Fruit fly (Drosophila melanogaster) whole organism, embryonic: ENCODE results near the gene sr.

Experiments used
- Atf6 ChIP-seq: fragments of 200-800 bp; sonication (Bioruptor generic); IDR thresholded peaks from 2 replicates; pipeline ENCODE4 v1.3.6; 2022; ENCODE audit warnings: missing biosample characterization, missing genetic modification characterization
- B-H1 ChIP-seq: fragments of 200-800 bp; sonication (Bioruptor generic); IDR thresholded peaks from 3 replicates; pipeline ENCODE4 v1.3.6; 2022; ENCODE audit warnings: missing biosample characterization, missing genetic modification characterization
- CG10267 ChIP-seq: fragments of 200-800 bp; sonication (Bioruptor generic); optimal IDR thresholded peaks from 2 replicates; lab custom pipeline; 2018; ENCODE audit warnings: missing biosample characterization, mild to moderate bottlenecking, missing genetic modification characterization, moderate library complexity
- CG12659 ChIP-seq: fragments of 200-800 bp; sonication (Bioruptor generic); optimal IDR thresholded peaks from 3 replicates; lab custom pipeline; 2017; ENCODE audit warnings: mild to moderate bottlenecking, missing biosample characterization, missing genetic modification reagents, missing genetic modification characterization
- CG14710 ChIP-seq: fragments of 200-800 bp; sonication (Bioruptor generic); optimal IDR thresholded peaks from 3 replicates; lab custom pipeline; 2019; ENCODE audit warnings: missing biosample characterization, mild to moderate bottlenecking, missing genetic modification characterization, moderate library complexity
- CG16815 ChIP-seq: fragments of 200-800 bp; sonication (Bioruptor generic); optimal IDR thresholded peaks from 3 replicates; lab custom pipeline; 2017; ENCODE audit warnings: missing biosample characterization, mild to moderate bottlenecking, missing genetic modification characterization
- CG17568 ChIP-seq: fragments of 200-800 bp; sonication (Bioruptor generic); optimal IDR thresholded peaks from 2 replicates; lab custom pipeline; 2018; ENCODE audit warnings: missing biosample characterization, mild to moderate bottlenecking, missing genetic modification characterization, moderate library complexity
- CG18619 ChIP-seq: fragments of 200-800 bp; sonication (Bioruptor generic); optimal IDR thresholded peaks from 3 replicates; lab custom pipeline; 2017; ENCODE audit warnings: missing biosample characterization, mild to moderate bottlenecking, missing genetic modification characterization
- CG2120 ChIP-seq: fragments of 200-800 bp; sonication (Bioruptor generic); optimal IDR thresholded peaks from 3 replicates; lab custom pipeline; 2016; ENCODE audit warnings: missing biosample characterization, missing genetic modification characterization
- CG2202 ChIP-seq: fragments of 200-800 bp; sonication (Bioruptor generic); optimal IDR thresholded peaks from 2 replicates; lab custom pipeline; 2018; ENCODE audit warnings: missing biosample characterization, mild to moderate bottlenecking, missing genetic modification characterization
- CG2678 ChIP-seq: fragments of 200-800 bp; sonication (Bioruptor generic); optimal IDR thresholded peaks from 3 replicates; lab custom pipeline; 2019; ENCODE audit warnings: missing biosample characterization, mild to moderate bottlenecking, missing genetic modification characterization, moderate library complexity
- CG31365 ChIP-seq: fragments of 200-800 bp; sonication (Bioruptor generic); optimal IDR thresholded peaks from 2 replicates; lab custom pipeline; 2018; ENCODE audit warnings: missing biosample characterization, mild to moderate bottlenecking, missing genetic modification characterization
- CG34422 ChIP-seq: fragments of 200-800 bp; sonication (Bioruptor generic); IDR thresholded peaks from 3 replicates; pipeline ENCODE4 v1.3.6; 2022; ENCODE audit warnings: missing biosample characterization, missing genetic modification characterization
- CG4360 ChIP-seq: fragments of 200-800 bp; sonication (Bioruptor generic); IDR thresholded peaks from 2 replicates; pipeline ENCODE4 v1.3.6; 2022; ENCODE audit warnings: missing biosample characterization, missing genetic modification characterization
- CG6254 ChIP-seq: fragments of 200-800 bp; sonication (Bioruptor generic); optimal IDR thresholded peaks from 3 replicates; lab custom pipeline; 2017; ENCODE audit warnings: mild to moderate bottlenecking, missing biosample characterization, missing genetic modification reagents, missing genetic modification characterization
- CG6791 ChIP-seq: fragments of 200-800 bp; sonication (Bioruptor generic); IDR thresholded peaks from 3 replicates; pipeline ENCODE4 v1.3.6; 2022; ENCODE audit warnings: missing biosample characterization, missing genetic modification characterization; ENCODE audit not compliant: partially characterized antibody
- CG6854 ChIP-seq: fragments of 200-800 bp; sonication (Bioruptor generic); optimal IDR thresholded peaks from 3 replicates; lab custom pipeline; 2017; ENCODE audit warnings: missing biosample characterization, mild to moderate bottlenecking, missing genetic modification characterization
- CG7963 ChIP-seq: fragments of 200-800 bp; sonication (Bioruptor generic); IDR thresholded peaks from 3 replicates; pipeline ENCODE4 v1.3.6; 2022; ENCODE audit warnings: missing biosample characterization, missing genetic modification characterization; ENCODE audit not compliant: partially characterized antibody
- CG8478 ChIP-seq: fragments of >200 bp; optimal IDR thresholded peaks from 2 replicates; lab custom pipeline; 2018
- Camta ChIP-seq: fragments of 200-800 bp; sonication (Bioruptor generic); optimal IDR thresholded peaks from 2 replicates; lab custom pipeline; 2016; ENCODE audit warnings: missing biosample characterization, missing genetic modification characterization
- Chrac-16 ChIP-seq: fragments of 200-800 bp; sonication (Bioruptor generic); optimal IDR thresholded peaks from 3 replicates; lab custom pipeline; 2016; ENCODE audit warnings: missing biosample characterization, missing genetic modification characterization
- CkIIα-i1 ChIP-seq: fragments of 200-800 bp; sonication (Bioruptor generic); IDR thresholded peaks from 2 replicates; pipeline ENCODE4 v1.3.6; 2022; ENCODE audit warnings: missing biosample characterization, missing genetic modification characterization
- Ets65A ChIP-seq: fragments of 200-800 bp; sonication (Bioruptor generic); peaks from one replicate; lab custom pipeline; 2016; ENCODE audit warnings: missing biosample characterization, missing genetic modification characterization
- Fer2 ChIP-seq: fragments of 200-800 bp; sonication (Bioruptor generic); optimal IDR thresholded peaks from 2 replicates; lab custom pipeline; 2018; ENCODE audit warnings: missing biosample characterization, mild to moderate bottlenecking, missing genetic modification characterization, moderate library complexity
- HmgZ ChIP-seq: fragments of 200-800 bp; sonication (Bioruptor generic); optimal IDR thresholded peaks from 2 replicates; lab custom pipeline; 2018; ENCODE audit warnings: missing biosample characterization, mild to moderate bottlenecking, missing genetic modification characterization
- Meics ChIP-seq: fragments of 200-800 bp; sonication (Bioruptor generic); optimal IDR thresholded peaks from 2 replicates; lab custom pipeline; 2017; ENCODE audit warnings: missing biosample characterization, mild to moderate bottlenecking, missing genetic modification characterization
- NC2α ChIP-seq: fragments of 200-800 bp; sonication (Bioruptor generic); optimal IDR thresholded peaks from 2 replicates; lab custom pipeline; 2016; ENCODE audit warnings: missing biosample characterization, missing genetic modification characterization
- Oli ChIP-seq: fragments of 200-800 bp; sonication (Bioruptor generic); optimal IDR thresholded peaks from 2 replicates; lab custom pipeline; 2018; ENCODE audit warnings: missing biosample characterization, mild to moderate bottlenecking, missing genetic modification characterization, moderate library complexity
- Opbp ChIP-seq: fragments of 200-800 bp; sonication (Bioruptor generic); IDR thresholded peaks from 3 replicates; pipeline ENCODE4 v1.3.6; 2022; ENCODE audit warnings: missing biosample characterization, missing genetic modification characterization; ENCODE audit not compliant: partially characterized antibody
- Poxn ChIP-seq: fragments of 200-800 bp; sonication (Bioruptor generic); IDR thresholded peaks from 2 replicates; pipeline ENCODE4 v1.3.6; 2022; ENCODE audit warnings: missing biosample characterization, missing genetic modification characterization
- Ptx1 ChIP-seq: fragments of 200-800 bp; sonication (Bioruptor generic); IDR thresholded peaks from 2 replicates; pipeline ENCODE4 v1.3.6; 2022; ENCODE audit warnings: missing biosample characterization, missing genetic modification characterization
- Ssrp ChIP-seq: fragments of 200-800 bp; sonication (Bioruptor generic); optimal IDR thresholded peaks from 2 replicates; lab custom pipeline; 2018; ENCODE audit warnings: missing biosample characterization, mild to moderate bottlenecking, missing genetic modification characterization, moderate library complexity
- Taf1 ChIP-seq: fragments of 200-800 bp; sonication (Bioruptor generic); IDR thresholded peaks from 2 replicates; pipeline ENCODE4 v1.3.6; 2022; ENCODE audit warnings: missing biosample characterization, missing genetic modification characterization
- Tbp ChIP-seq: fragments of >200 bp; optimal IDR thresholded peaks from 2 replicates; lab custom pipeline; 2018; ENCODE audit warnings: missing biosample characterization, missing genetic modification characterization
- Xrp1 ChIP-seq: fragments of 200-800 bp; sonication (Bioruptor generic); IDR thresholded peaks from 2 replicates; pipeline ENCODE4 v1.3.6; 2022; ENCODE audit warnings: missing biosample characterization, missing genetic modification characterization
- bigmax ChIP-seq: fragments of 200-800 bp; sonication (Bioruptor generic); optimal IDR thresholded peaks from 2 replicates; lab custom pipeline; 2018; ENCODE audit warnings: missing biosample characterization, mild to moderate bottlenecking, missing genetic modification characterization
- corto ChIP-seq: fragments of 200-800 bp; sonication (Bioruptor generic); optimal IDR thresholded peaks from 2 replicates; lab custom pipeline; 2016; ENCODE audit warnings: missing biosample characterization, mild to moderate bottlenecking, missing genetic modification characterization, moderate library complexity
- croc ChIP-seq: fragments of 200-800 bp; sonication (Bioruptor generic); conservative IDR thresholded peaks from 3 replicates; pipeline ENCODE4 v1.3.6; 2022; ENCODE audit warnings: missing biosample characterization, missing genetic modification characterization
- cwo ChIP-seq: fragments of 200-800 bp; sonication (Bioruptor generic); optimal IDR thresholded peaks from 3 replicates; lab custom pipeline; 2017; ENCODE audit warnings: missing biosample characterization, missing genetic modification characterization, mild to moderate bottlenecking, moderate library complexity, missing genetic modification reagents
- da ChIP-seq: fragments of 200-800 bp; sonication (Bioruptor generic); optimal IDR thresholded peaks from 2 replicates; lab custom pipeline; 2016; ENCODE audit warnings: missing biosample characterization, missing genetic modification characterization
- dysf ChIP-seq: fragments of 200-800 bp; sonication (Bioruptor generic); IDR thresholded peaks from 3 replicates; pipeline ENCODE4 v1.3.6; 2022; ENCODE audit warnings: missing biosample characterization, missing genetic modification characterization
- gcm2 ChIP-seq: fragments of 200-800 bp; sonication (Bioruptor generic); optimal IDR thresholded peaks from 2 replicates; lab custom pipeline; 2016; ENCODE audit warnings: missing biosample characterization, missing genetic modification characterization
- kni ChIP-seq: fragments of 200-800 bp; sonication (Bioruptor generic); optimal IDR thresholded peaks from 3 replicates; lab custom pipeline; 2017; ENCODE audit warnings: mild to moderate bottlenecking, missing biosample characterization, missing genetic modification reagents, missing genetic modification characterization
- mld ChIP-seq: fragments of 200-800 bp; sonication (Bioruptor generic); IDR thresholded peaks from 3 replicates; pipeline ENCODE4 v1.3.6; 2022; ENCODE audit warnings: missing biosample characterization, missing genetic modification characterization; ENCODE audit not compliant: partially characterized antibody
- peb ChIP-seq: fragments of 200-800 bp; sonication (Bioruptor generic); IDR thresholded peaks from 2 replicates; pipeline ENCODE4 v1.3.6; 2022; ENCODE audit warnings: missing biosample characterization, missing genetic modification characterization
- rib ChIP-seq: fragments of 200-800 bp; sonication (Bioruptor generic); IDR thresholded peaks from 2 replicates; pipeline ENCODE4 v1.3.6; 2022; ENCODE audit warnings: missing biosample characterization, missing genetic modification characterization
- sens ChIP-seq: fragments of 200-800 bp; sonication (Bioruptor generic); peaks from one replicate; lab custom pipeline; 2016; ENCODE audit warnings: missing biosample characterization, missing genetic modification characterization
- so ChIP-seq: fragments of 200-800 bp; sonication (Bioruptor generic); IDR thresholded peaks from 3 replicates; pipeline ENCODE4 v1.3.6; 2022; ENCODE audit warnings: missing biosample characterization, missing genetic modification characterization
- sqz ChIP-seq: fragments of 200-800 bp; sonication (Bioruptor generic); optimal IDR thresholded peaks from 3 replicates; lab custom pipeline; 2018; ENCODE audit warnings: missing biosample characterization, mild to moderate bottlenecking, missing genetic modification characterization
- trh ChIP-seq: fragments of 200-800 bp; sonication (Bioruptor generic); optimal IDR thresholded peaks from 2 replicates; lab custom pipeline; 2016; ENCODE audit warnings: missing biosample characterization, missing genetic modification characterization

Gene sr

DNA sequence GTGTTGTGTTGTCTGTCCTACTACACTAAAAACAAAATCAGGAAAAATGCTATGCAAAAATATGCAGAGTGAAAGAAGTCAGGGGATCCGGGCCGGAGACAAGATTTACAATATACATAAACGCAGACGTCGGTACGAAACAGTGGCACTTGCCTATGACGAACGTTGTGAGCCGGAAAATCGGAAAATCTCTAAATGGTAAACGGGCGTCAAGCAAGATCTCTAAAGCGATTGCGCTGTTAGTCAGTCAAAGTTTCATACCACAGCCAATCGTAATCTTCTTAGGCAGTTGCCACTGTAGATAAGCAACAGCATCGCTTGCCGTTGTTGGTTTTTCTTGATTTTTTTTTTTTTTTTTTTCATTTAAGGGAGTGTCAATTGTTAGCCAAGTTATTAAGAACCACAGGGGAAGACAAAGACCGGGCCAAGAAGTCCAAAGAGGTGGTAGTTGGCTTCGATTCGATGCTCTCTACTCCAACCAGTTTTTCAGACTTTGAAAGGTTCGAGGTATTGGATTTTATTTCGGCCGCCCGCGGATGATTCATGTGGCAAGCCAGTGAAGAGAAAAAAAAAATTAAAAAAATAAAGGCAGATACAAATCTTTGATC, 34.5 kb downstream of the sr start (continued):
- TF ChIP-seq CG16815 (GFP tag; lab: Kevin White, UChicago) (peak; percentile 77), cwo (GFP tag; lab: Kevin White, UChicago) (peak; percentile 19), Ssrp (tag; lab: Kevin White, UChicago) (peak; percentile 62), CG6854 (GFP tag; lab: Kevin White, UChicago) (no peak), da (no peak), CG8478 (lab: Kevin White, UChicago) (no peak), Oli (tag; lab: Kevin White, UChicago) (peak; percentile 70), CG2120 (GFP tag; lab: Kevin White, UChicago) (peak; percentile 75), CG31365 (tag; lab: Kevin White, UChicago) (peak; percentile 54), bigmax (GFP tag; lab: Kevin White, UChicago) (no peak), CG2678 (tag; lab: Kevin White, UChicago) (peak; percentile 83), kni (no peak), CG12659 (peak; percentile 41), so (GFP tag; lab: Robert Waterston, UW) (peak; percentile 81), CG10267 (peak; percentile 42), gcm2 (GFP tag; lab: Kevin White, UChicago) (peak; percentile 37), Atf6 (GFP tag; lab: Robert Waterston, UW) (no peak; the same call in 1 of the 2 replicates), CG34422 (GFP tag; lab: Robert Waterston, UW) (peak; percentile 93), B-H1 (GFP tag; lab: Robert Waterston, UW) (peak; percentile 85), Chrac-16 (peak; percentile 80), peb (GFP tag; lab: Robert Waterston, UW) (peak; percentile 82), CG17568 (GFP tag; lab: Kevin White, UChicago) (peak; percentile 34), CkIIα-i1 (GFP tag; lab: Robert Waterston, UW) (peak; percentile 57; the same call in 1 of the 2 replicates), corto (peak; percentile 4), CG6254 (GFP tag; lab: Kevin White, UChicago) (peak; percentile 49), rib (GFP tag; lab: Robert Waterston, UW) (peak; percentile 88), CG6791 (no peak), NC2α (GFP tag; lab: Kevin White, UChicago) (no peak), Poxn (GFP tag; lab: Robert Waterston, UW) (no peak; the same call in 1 of the 2 replicates), CG2202 (tag; lab: Kevin White, UChicago) (no peak), HmgZ (no peak), CG18619 (GFP tag; lab: Kevin White, UChicago) (peak; percentile 53), Taf1 (GFP tag; lab: Robert Waterston, UW) (peak; percentile 86), croc (GFP tag; lab: Robert Waterston, UW) (peak; percentile 89), CG14710 (tag; lab: Kevin White, UChicago) (peak; percentile 52)

- TF ChIP-seq dysf (GFP tag; lab: Robert Waterston, UW) (no peak), CG4360 (GFP tag; lab: Robert Waterston, UW) (peak; percentile 86), mld (GFP tag; lab: Robert Waterston, UW) (0 out of 3 replicates have a peak, but pooled peaks have one; percentile 29)
Observed at dm6 chr3R:18130720-18131119, 40.1 kb downstream of the sr start.

DNA sequence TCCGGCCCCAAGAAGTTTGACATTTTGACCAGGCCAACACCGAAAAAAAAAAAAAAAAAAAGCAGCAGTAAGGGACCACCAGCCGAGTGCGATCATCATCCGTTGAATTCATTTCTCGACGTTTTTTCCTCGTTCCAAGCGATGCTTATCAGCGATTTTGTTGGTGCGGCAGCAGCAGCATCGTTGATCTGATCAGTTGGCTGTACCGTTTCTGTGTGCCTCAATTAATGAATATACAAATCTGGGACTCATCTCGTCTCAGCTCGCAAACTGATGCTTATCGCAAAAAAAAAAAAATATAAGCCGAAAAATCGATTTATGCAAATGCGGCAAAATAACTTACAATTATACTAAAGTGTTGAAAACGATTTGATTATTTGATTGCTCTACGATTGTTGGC, 54.2 kb downstream of the sr start:
- peak; percentile 7 for TF ChIP-seq sens
- TF ChIP-seq trh (GFP tag; lab: Kevin White, UChicago) = no peak
- no peak for TF ChIP-seq Fer2 (tag; lab: Kevin White, UChicago)
- peak; percentile 15 for TF ChIP-seq sqz (GFP tag; lab: Kevin White, UChicago)
- TF ChIP-seq Camta = no peak
- TF ChIP-seq CG7963 (GFP tag; lab: Robert Waterston, UW) = no peak
- TF ChIP-seq Xrp1 (GFP tag; lab: Robert Waterston, UW) = no peak
- no peak for TF ChIP-seq Opbp (GFP tag; lab: Robert Waterston, UW)
- peak; percentile 48 for TF ChIP-seq Ets65A (GFP tag; lab: Kevin White, UChicago)
- no peak for TF ChIP-seq Meics (GFP tag; lab: Kevin White, UChicago)
- no peak for TF ChIP-seq Tbp (GFP tag; lab: Kevin White, UChicago)
- TF ChIP-seq gcm2 (GFP tag; lab: Kevin White, UChicago) = no peak
- no peak for TF ChIP-seq Ptx1
